Worm (Caenorhabditis elegans) whole organism, midembryonic: Measurements from ENCODE around the gene BE10.3.

Source experiments
- T22C8.4 ChIP-seq: fragments of 200-800 bp; sonication (Bioruptor generic); IDR thresholded peaks from 2 replicates; pipeline ENCODE4 v1.3.6; 2022; ENCODE audit warnings: missing genetic modification characterization, missing compliant biosample characterization
- cog-1 ChIP-seq: sonication (generic microtip); optimal IDR thresholded peaks from 2 replicates; lab custom pipeline; 2016; ENCODE audit warnings: missing genetic modification characterization, missing compliant biosample characterization
- flt-1 ChIP-seq: fragments of 200-800 bp; sonication (Bioruptor generic); IDR thresholded peaks from 2 replicates; pipeline ENCODE4 v1.3.6; 2022; ENCODE audit warnings: missing genetic modification characterization, missing compliant biosample characterization
- klf-2 ChIP-seq: fragments of 200-800 bp; sonication (Bioruptor generic); conservative IDR thresholded peaks from 2 replicates; pipeline ENCODE4 v1.3.6; 2022; ENCODE audit warnings: missing genetic modification reagents, missing genetic modification characterization, missing compliant biosample characterization
- med-1 ChIP-seq: sonication (generic microtip); optimal IDR thresholded peaks from 2 replicates; lab custom pipeline; 2017; ENCODE audit warnings: missing genetic modification characterization, mild to moderate bottlenecking, missing compliant biosample characterization, antibody characterized with exemption, missing genetic modification reagents; ENCODE audit not compliant: insufficient read depth
- ref-1 ChIP-seq: fragments of 200-800 bp; sonication (Bioruptor generic); conservative IDR thresholded peaks from 2 replicates; pipeline ENCODE4 v1.3.6; 2022; ENCODE audit warnings: missing genetic modification reagents, missing genetic modification characterization, missing compliant biosample characterization
- tab-1 ChIP-seq: fragments of 200-800 bp; sonication (Bioruptor generic); IDR thresholded peaks from 2 replicates; pipeline ENCODE4 v1.3.6; 2022; ENCODE audit warnings: missing genetic modification characterization, missing compliant biosample characterization
- ztf-23 ChIP-seq: fragments of 200-800 bp; sonication (Bioruptor generic); IDR thresholded peaks from 2 replicates; pipeline ENCODE4 v1.3.6; 2022; ENCODE audit warnings: missing genetic modification reagents, missing genetic modification characterization, missing compliant biosample characterization
- ztf-29 ChIP-seq: fragments of 200-800 bp; sonication (Bioruptor generic); IDR thresholded peaks from 2 replicates; pipeline ENCODE4 v1.3.6; 2022; ENCODE audit warnings: missing genetic modification reagents, missing genetic modification characterization, missing compliant biosample characterization

BE10.3 gene

ce11 chrIII:12847623-12848022, 39.8 kb downstream of the BE10.3 start:
- TF ChIP-seq klf-2 (GFP tag; lab: Robert Waterston, UW) (no peak), ref-1 (GFP tag; lab: Robert Waterston, UW) (no peak), cog-1 (tag; lab: Kevin White, UChicago) (no peak), med-1 (GFP tag; lab: Kevin White, UChicago) (no peak), ztf-29 (GFP tag; lab: Robert Waterston, UW) (no peak), T22C8.4 (no peak), ztf-23 (GFP tag; lab: Robert Waterston, UW) (no peak), tab-1 (GFP tag; lab: Robert Waterston, UW) (no peak), flt-1 (no peak)

ce11 chrIII:12848981-12849589, 41.3 kb downstream of the BE10.3 start:
- TF ChIP-seq T22C8.4 (no peak), med-1 (GFP tag; lab: Kevin White, UChicago) (no peak), flt-1 (no peak), ztf-29 (GFP tag; lab: Robert Waterston, UW) (no peak), tab-1 (GFP tag; lab: Robert Waterston, UW) (no peak), klf-2 (GFP tag; lab: Robert Waterston, UW) (no peak), ref-1 (GFP tag; lab: Robert Waterston, UW) (no peak), cog-1 (tag; lab: Kevin White, UChicago) (no peak), ztf-23 (GFP tag; lab: Robert Waterston, UW) (no peak)

- TF ChIP-seq ztf-29 (GFP tag; lab: Robert Waterston, UW) (no peak), tab-1 (GFP tag; lab: Robert Waterston, UW) (no peak), cog-1 (tag; lab: Kevin White, UChicago) (no peak), klf-2 (GFP tag; lab: Robert Waterston, UW) (no peak), ztf-23 (GFP tag; lab: Robert Waterston, UW) (no peak), flt-1 (no peak), ref-1 (GFP tag; lab: Robert Waterston, UW) (no peak), T22C8.4 (no peak), med-1 (GFP tag; lab: Kevin White, UChicago) (no peak)
Observed at ce11 chrIII:12849691-12850090, 41.9 kb downstream of the BE10.3 start.

ce11 chrIII:12851034-12851433, 43.2 kb downstream of the BE10.3 start:
- no peak for TF ChIP-seq ref-1 (GFP tag; lab: Robert Waterston, UW)
- TF ChIP-seq ztf-29 (GFP tag; lab: Robert Waterston, UW): no peak
- no peak for TF ChIP-seq tab-1 (GFP tag; lab: Robert Waterston, UW)
- no peak for TF ChIP-seq klf-2 (GFP tag; lab: Robert Waterston, UW)

- TF ChIP-seq ztf-23 (GFP tag; lab: Robert Waterston, UW): no peak
- no peak for TF ChIP-seq klf-2 (GFP tag; lab: Robert Waterston, UW)
- TF ChIP-seq med-1 (GFP tag; lab: Kevin White, UChicago): no peak
- no peak for TF ChIP-seq ztf-29 (GFP tag; lab: Robert Waterston, UW)
- no peak for TF ChIP-seq cog-1 (tag; lab: Kevin White, UChicago)
- TF ChIP-seq T22C8.4: no peak
- no peak for TF ChIP-seq ref-1 (GFP tag; lab: Robert Waterston, UW)
- TF ChIP-seq flt-1: no peak
- no peak for TF ChIP-seq tab-1 (GFP tag; lab: Robert Waterston, UW)
Observed at ce11 chrIII:12855394-12855793, 47.6 kb downstream of the BE10.3 start, which contains the start of gene Y37D8A.5. TSS of gene Y37D8A.5 (minus strand) at chrIII:12855494.

- TF ChIP-seq T22C8.4 (no peak), med-1 (GFP tag; lab: Kevin White, UChicago) (no peak), ztf-29 (GFP tag; lab: Robert Waterston, UW) (no peak), cog-1 (tag; lab: Kevin White, UChicago) (no peak), ztf-23 (GFP tag; lab: Robert Waterston, UW) (no peak)
Observed at ce11 chrIII:12856628-12857027, 48.8 kb downstream of the BE10.3 start, which contains the start of gene Y37D8A.26. TSS of gene Y37D8A.26 (minus strand) at chrIII:12856728.

ce11 chrIII:12860119-12860518, 52.3 kb downstream of the BE10.3 start:
- TF ChIP-seq tab-1 (GFP tag; lab: Robert Waterston, UW) (no peak), T22C8.4 (no peak), ztf-29 (GFP tag; lab: Robert Waterston, UW) (no peak), med-1 (GFP tag; lab: Kevin White, UChicago) (no peak), cog-1 (tag; lab: Kevin White, UChicago) (no peak), ztf-23 (GFP tag; lab: Robert Waterston, UW) (no peak), ref-1 (GFP tag; lab: Robert Waterston, UW) (no peak), flt-1 (no peak), klf-2 (GFP tag; lab: Robert Waterston, UW) (no peak)
